Fruit fly (Drosophila melanogaster) whole organism, adult: ENCODE measurements around the gene Mer.

Experiments used
- CG11617 ChIP-seq: fragments of 200-800 bp; sonication (Bioruptor generic); optimal IDR thresholded peaks from 2 replicates; lab custom pipeline; 2017; ENCODE audit warnings: mild to moderate bottlenecking, missing biosample characterization, missing genetic modification reagents, missing genetic modification characterization
- CG12768 ChIP-seq: fragments of 200-800 bp; sonication (Bioruptor generic); optimal IDR thresholded peaks from 2 replicates; lab custom pipeline; 2017; ENCODE audit warnings: missing biosample characterization, missing genetic modification characterization, mild to moderate bottlenecking, moderate library complexity, missing genetic modification reagents
- CG14711 ChIP-seq: fragments of 200-800 bp; sonication (Bioruptor generic); optimal IDR thresholded peaks from 2 replicates; lab custom pipeline; 2018; ENCODE audit warnings: missing biosample characterization, mild to moderate bottlenecking, missing genetic modification characterization, moderate library complexity
- CG1620 ChIP-seq: fragments of 200-800 bp; sonication (Bioruptor generic); optimal IDR thresholded peaks from 2 replicates; lab custom pipeline; 2016; ENCODE audit warnings: missing biosample characterization, missing genetic modification characterization
- CG33017 ChIP-seq: fragments of 200-800 bp; sonication (Bioruptor generic); optimal IDR thresholded peaks from 2 replicates; lab custom pipeline; 2018; ENCODE audit warnings: missing biosample characterization, mild to moderate bottlenecking, missing genetic modification characterization, moderate library complexity
- CG5204 ChIP-seq: fragments of 200-800 bp; sonication (Bioruptor generic); optimal IDR thresholded peaks from 2 replicates; lab custom pipeline; 2016; ENCODE audit warnings: missing biosample characterization, missing genetic modification characterization
- CG7045 ChIP-seq: fragments of 200-800 bp; sonication (Bioruptor generic); optimal IDR thresholded peaks from 2 replicates; lab custom pipeline; 2017; ENCODE audit warnings: missing biosample characterization, mild to moderate bottlenecking, missing genetic modification characterization
- CG7101 ChIP-seq: fragments of 200-800 bp; sonication (Bioruptor generic); optimal IDR thresholded peaks from 2 replicates; lab custom pipeline; 2018; ENCODE audit warnings: missing biosample characterization, mild to moderate bottlenecking, missing genetic modification characterization, moderate library complexity
- Clk ChIP-seq: fragments of 200-800 bp; sonication (Bioruptor generic); optimal IDR thresholded peaks from 2 replicates; lab custom pipeline; 2017; ENCODE audit warnings: missing biosample characterization, missing genetic modification characterization
- Crg-1 ChIP-seq: fragments of 200-800 bp; sonication (Bioruptor generic); optimal IDR thresholded peaks from 2 replicates; lab custom pipeline; 2016; ENCODE audit warnings: missing biosample characterization, missing genetic modification characterization
- Hr96 ChIP-seq: fragments of 200-800 bp; sonication (Bioruptor generic); optimal IDR thresholded peaks from 2 replicates; lab custom pipeline; 2016; ENCODE audit warnings: missing biosample characterization, missing genetic modification characterization
- Mnt ChIP-seq: fragments of 200-800 bp; sonication (Bioruptor generic); optimal IDR thresholded peaks from 2 replicates; lab custom pipeline; 2016; ENCODE audit warnings: missing biosample characterization, mild to moderate bottlenecking, missing genetic modification characterization
- bab1 ChIP-seq: fragments of 200-800 bp; sonication (Bioruptor generic); optimal IDR thresholded peaks from 3 replicates; lab custom pipeline; 2019; ENCODE audit warnings: missing biosample characterization, mild to moderate bottlenecking, missing genetic modification characterization, moderate library complexity
- cic ChIP-seq: fragments of 200-800 bp; sonication (Bioruptor generic); optimal IDR thresholded peaks from 2 replicates; lab custom pipeline; 2017; ENCODE audit warnings: missing biosample characterization, mild to moderate bottlenecking, missing genetic modification characterization, moderate library complexity
- cnc ChIP-seq, 2 experiments: fragments of >200 bp; optimal IDR thresholded peaks; 2 replicates each; lab custom pipeline; 2017
- kay ChIP-seq: fragments of 200-800 bp; sonication (Bioruptor generic); peaks from one replicate; lab custom pipeline; 2016; ENCODE audit warnings: missing biosample characterization, missing genetic modification characterization, borderline replicate concordance
- ovo ChIP-seq: fragments of 200-800 bp; sonication (Bioruptor generic); optimal IDR thresholded peaks from 2 replicates; lab custom pipeline; 2016; ENCODE audit warnings: missing biosample characterization, missing genetic modification characterization
- pad ChIP-seq: fragments of 200-800 bp; sonication (Bioruptor generic); optimal IDR thresholded peaks from 3 replicates; lab custom pipeline; 2017; ENCODE audit warnings: missing biosample characterization, missing genetic modification characterization, mild to moderate bottlenecking, moderate library complexity, missing genetic modification reagents
- tj ChIP-seq: fragments of 200-800 bp; sonication (Bioruptor generic); optimal IDR thresholded peaks from 3 replicates; lab custom pipeline; 2017; ENCODE audit warnings: missing biosample characterization, mild to moderate bottlenecking, missing genetic modification characterization, moderate library complexity
- toe ChIP-seq: fragments of 200-800 bp; sonication (Bioruptor generic); optimal IDR thresholded peaks from 2 replicates; lab custom pipeline; 2016; ENCODE audit warnings: missing biosample characterization, missing genetic modification characterization

Gene Mer

dm6 chrX:19697255-19697877, 4.1 kb upstream of the Mer start:
- TF ChIP-seq kay, result no peak
- no peak for TF ChIP-seq Mnt (GFP tag; lab: Kevin White, UChicago)
- peak; percentile 18 for TF ChIP-seq CG1620 (GFP tag; lab: Kevin White, UChicago)
- no peak for TF ChIP-seq bab1 (GFP tag; lab: Kevin White, UChicago)
- peak; percentile 66 for TF ChIP-seq ovo
- TF ChIP-seq toe (GFP tag; lab: Kevin White, UChicago), result no peak
- TF ChIP-seq CG11617 (GFP tag; lab: Kevin White, UChicago), result no peak
- TF ChIP-seq Hr96 (GFP tag; lab: Kevin White, UChicago), result no peak
- TF ChIP-seq tj (GFP tag; lab: Kevin White, UChicago), result no peak
- no peak for TF ChIP-seq CG33017 (tag; lab: Kevin White, UChicago)
- peak; percentile 27 for TF ChIP-seq CG7101 (tag; lab: Kevin White, UChicago)
- TF ChIP-seq CG5204 (GFP tag; lab: Kevin White, UChicago), result no peak
- peak; percentile 53 for TF ChIP-seq pad (GFP tag; lab: Kevin White, UChicago)
- TF ChIP-seq CG7045 (GFP tag; lab: Kevin White, UChicago), result no peak
- TF ChIP-seq cic (GFP tag; lab: Kevin White, UChicago), result no peak

dm6 chrX:19696845-19697244, 3.5 kb upstream of the Mer start, which contains the start of gene Cdc42:
Gene Cdc42 (plus strand): TSS chrX:19697091.
- TF ChIP-seq CG14711 (tag; lab: Kevin White, UChicago) (peak; percentile 1), Crg-1 (GFP tag; lab: Kevin White, UChicago) (no peak), CG1620 (GFP tag; lab: Kevin White, UChicago) (peak; percentile 7), CG7101 (tag; lab: Kevin White, UChicago) (peak; percentile 15)

- TF ChIP-seq CG12768 (no peak), CG14711 (tag; lab: Kevin White, UChicago) (peak; percentile 45), CG11617 (GFP tag; lab: Kevin White, UChicago) (peak; percentile 9), CG5204 (GFP tag; lab: Kevin White, UChicago) (no peak), pad (GFP tag; lab: Kevin White, UChicago) (no peak)
Measured at dm6 chrX:19694792-19695558, 1.7 kb upstream of the Mer start, which contains the start of gene CG14229. Gene CG14229 (minus strand): TSS chrX:19695250.

- TF ChIP-seq Mnt (GFP tag; lab: Kevin White, UChicago) (no peak), CG33017 (tag; lab: Kevin White, UChicago) (no peak), kay (no peak), Clk (GFP tag; lab: Kevin White, UChicago) (no peak), CG12768 (no peak), CG7101 (tag; lab: Kevin White, UChicago) (no peak), cic (GFP tag; lab: Kevin White, UChicago) (no peak), CG5204 (GFP tag; lab: Kevin White, UChicago) (no peak), toe (GFP tag; lab: Kevin White, UChicago) (no peak), bab1 (GFP tag; lab: Kevin White, UChicago) (no peak), CG7045 (GFP tag; lab: Kevin White, UChicago) (no peak), Hr96 (GFP tag; lab: Kevin White, UChicago) (no peak)
Measured at dm6 chrX:19690050-19690449, 3.2 kb downstream of the Mer start.

- no peak for TF ChIP-seq Clk (GFP tag; lab: Kevin White, UChicago)
- TF ChIP-seq bab1 (GFP tag; lab: Kevin White, UChicago), result no peak
- TF ChIP-seq CG12768, result no peak
Measured at dm6 chrX:19688848-19689247, 4.5 kb downstream of the Mer start, which contains the start of gene CG14227. Gene CG14227 (minus strand): TSS chrX:19688948.

dm6 chrX:19684048-19684447, 9.3 kb downstream of the Mer start:
- TF ChIP-seq ovo, result no peak
- TF ChIP-seq CG12768, result peak; percentile 19

- TF ChIP-seq Clk (GFP tag; lab: Kevin White, UChicago) (no peak), kay (no peak), cnc (optimal IDR thresholded peaks at IDR 0.05; lab: Kevin White, UChicago) (no peak), CG12768 (peak; percentile 56), cic (GFP tag; lab: Kevin White, UChicago) (peak; percentile 62), Mnt (GFP tag; lab: Kevin White, UChicago) (peak; percentile 63), bab1 (GFP tag; lab: Kevin White, UChicago) (peak; percentile 55), CG14711 (tag; lab: Kevin White, UChicago) (peak; percentile 5), CG33017 (tag; lab: Kevin White, UChicago) (no peak), CG11617 (GFP tag; lab: Kevin White, UChicago) (peak; percentile 33), CG7101 (tag; lab: Kevin White, UChicago) (peak; percentile 14), Crg-1 (GFP tag; lab: Kevin White, UChicago) (peak; percentile 28), pad (GFP tag; lab: Kevin White, UChicago) (peak; percentile 50), tj (GFP tag; lab: Kevin White, UChicago) (peak; percentile 71), Hr96 (GFP tag; lab: Kevin White, UChicago) (peak; percentile 49), CG1620 (GFP tag; lab: Kevin White, UChicago) (no peak), CG7045 (GFP tag; lab: Kevin White, UChicago) (no peak), toe (GFP tag; lab: Kevin White, UChicago) (peak; percentile 29), CG5204 (GFP tag; lab: Kevin White, UChicago) (no peak), ovo (peak; percentile 31)
Measured at dm6 chrX:19683040-19683875, 10.0 kb downstream of the Mer start, which contains the start of the genes dome and Ubqn. Gene dome (minus strand): TSS chrX:19683518. Gene Ubqn (plus strand): TSS chrX:19683808.
